Worm (Caenorhabditis elegans) whole organism, young adult: Measurements from ENCODE around the gene anmt-2.

Experiments
- B0019.2 ChIP-seq: fragments of 200-800 bp; sonication (Bioruptor generic); conservative IDR thresholded peaks from 2 replicates; pipeline ENCODE4 v1.3.6; 2022; ENCODE audit warnings: missing genetic modification reagents, missing genetic modification characterization, missing compliant biosample characterization
- D2030.7 ChIP-seq: fragments of 200-800 bp; sonication (Bioruptor generic); IDR thresholded peaks from 2 replicates; pipeline ENCODE4 v1.3.6; 2022; ENCODE audit warnings: missing genetic modification reagents, missing genetic modification characterization, missing compliant biosample characterization
- F33H1.4 ChIP-seq: fragments of 200-800 bp; sonication (Bioruptor generic); IDR thresholded peaks from 2 replicates; pipeline ENCODE4 v1.3.6; 2022; ENCODE audit warnings: missing genetic modification reagents, missing genetic modification characterization, missing compliant biosample characterization
- K12H6.12 ChIP-seq: fragments of 200-800 bp; sonication (Bioruptor generic); optimal IDR thresholded peaks from 2 replicates; lab custom pipeline; 2018; ENCODE audit warnings: mild to moderate bottlenecking, missing genetic modification characterization, missing compliant biosample characterization
- Y56A3A.18 ChIP-seq: fragments of 200-800 bp; sonication (Bioruptor generic); IDR thresholded peaks from 2 replicates; pipeline ENCODE4 v1.3.6; 2022; ENCODE audit warnings: missing genetic modification reagents, missing genetic modification characterization, missing compliant biosample characterization
- athp-1 ChIP-seq: sonication (generic microtip); optimal IDR thresholded peaks from 2 replicates; lab custom pipeline; 2017; ENCODE audit warnings: mild to moderate bottlenecking, missing genetic modification characterization, missing compliant biosample characterization
- bed-1 ChIP-seq: fragments of 200-800 bp; sonication (Bioruptor generic); IDR thresholded peaks from 2 replicates; pipeline ENCODE4 v1.3.6; 2022; ENCODE audit warnings: missing genetic modification reagents, missing genetic modification characterization, missing compliant biosample characterization
- cebp-2 ChIP-seq: fragments of 200-800 bp; sonication (Bioruptor generic); IDR thresholded peaks from 2 replicates; pipeline ENCODE4 v1.3.6; 2022; ENCODE audit warnings: missing genetic modification characterization, missing compliant biosample characterization
- ceh-58 ChIP-seq: fragments of 200-800 bp; sonication (Bioruptor generic); IDR thresholded peaks from 2 replicates; pipeline ENCODE4 v1.3.6; 2022; ENCODE audit warnings: missing genetic modification characterization, missing compliant biosample characterization
- dox-1 ChIP-seq: fragments of 200-800 bp; sonication (Bioruptor generic); IDR thresholded peaks from 2 replicates; pipeline ENCODE4 v1.3.6; 2022; ENCODE audit warnings: missing genetic modification reagents, missing genetic modification characterization, missing compliant biosample characterization
- egrh-3 ChIP-seq: fragments of 200-800 bp; sonication (Bioruptor generic); IDR thresholded peaks from 2 replicates; pipeline ENCODE4 v1.3.6; 2022; ENCODE audit warnings: missing genetic modification reagents, missing genetic modification characterization, missing compliant biosample characterization
- ekl-4 ChIP-seq: fragments of 200-800 bp; sonication (Bioruptor generic); IDR thresholded peaks from 2 replicates; pipeline ENCODE4 v1.3.6; 2022; ENCODE audit warnings: missing genetic modification reagents, missing genetic modification characterization, missing compliant biosample characterization
- gei-17 ChIP-seq: fragments of 200-800 bp; sonication (Bioruptor generic); optimal IDR thresholded peaks from 2 replicates; lab custom pipeline; 2018; ENCODE audit warnings: mild to moderate bottlenecking, missing genetic modification characterization, missing compliant biosample characterization
- him-1 ChIP-seq: sonication (generic microtip); optimal IDR thresholded peaks from 2 replicates; lab custom pipeline; 2016; ENCODE audit warnings: missing genotype, missing genetic modification reagents, missing genetic modification characterization, missing compliant biosample characterization
- hmg-1.2 ChIP-seq: fragments of 200-800 bp; sonication (Bioruptor generic); IDR thresholded peaks from 2 replicates; pipeline ENCODE4 v1.3.6; 2022; ENCODE audit warnings: missing genetic modification reagents, missing genetic modification characterization, missing compliant biosample characterization
- hmg-20 ChIP-seq: fragments of 200-800 bp; sonication (Bioruptor generic); IDR thresholded peaks from 2 replicates; pipeline ENCODE4 v1.3.6; 2022; ENCODE audit warnings: missing genetic modification reagents, missing genetic modification characterization, missing compliant biosample characterization
- lsl-1 ChIP-seq: fragments of 200-800 bp; sonication (Bioruptor generic); optimal IDR thresholded peaks from 2 replicates; lab custom pipeline; 2018; ENCODE audit warnings: mild to moderate bottlenecking, missing genetic modification characterization, moderate library complexity, missing compliant biosample characterization
- madf-3 ChIP-seq: fragments of 200-800 bp; sonication (Bioruptor generic); IDR thresholded peaks from 2 replicates; pipeline ENCODE4 v1.3.6; 2022; ENCODE audit warnings: missing genetic modification reagents, missing genetic modification characterization, missing compliant biosample characterization
- madf-6 ChIP-seq: fragments of 200-800 bp; sonication (Bioruptor generic); IDR thresholded peaks from 2 replicates; pipeline ENCODE4 v1.3.6; 2022; ENCODE audit warnings: missing genetic modification reagents, missing genetic modification characterization, missing compliant biosample characterization
- madf-8 ChIP-seq: fragments of 200-800 bp; sonication (Bioruptor generic); conservative IDR thresholded peaks from 2 replicates; pipeline ENCODE4 v1.3.6; 2022; ENCODE audit warnings: missing genetic modification reagents, missing genetic modification characterization, missing compliant biosample characterization
- mcd-1 ChIP-seq: fragments of 200-800 bp; sonication (Bioruptor generic); IDR thresholded peaks from 2 replicates; pipeline ENCODE4 v1.3.6; 2022; ENCODE audit warnings: missing genetic modification reagents, missing genetic modification characterization, missing compliant biosample characterization
- mel-28 ChIP-seq: sonication (generic microtip); optimal IDR thresholded peaks from 2 replicates; lab custom pipeline; 2016; ENCODE audit warnings: borderline replicate concordance, mild to moderate bottlenecking, missing genetic modification characterization, missing compliant biosample characterization
- nfya-1 ChIP-seq: sonication (generic microtip); optimal IDR thresholded peaks from 2 replicates; lab custom pipeline; 2017; ENCODE audit warnings: antibody characterized with exemption, missing compliant biosample characterization, missing genetic modification characterization, borderline replicate concordance; ENCODE audit not compliant: insufficient read depth
- nhr-80 ChIP-seq: sonication (generic microtip); optimal IDR thresholded peaks from 2 replicates; lab custom pipeline; 2016; ENCODE audit warnings: missing genetic modification characterization, missing compliant biosample characterization
- nhr-90 ChIP-seq: sonication (generic microtip); optimal IDR thresholded peaks from 2 replicates; lab custom pipeline; 2016; ENCODE audit warnings: missing genotype, mild to moderate bottlenecking, missing genetic modification characterization, missing compliant biosample characterization
- pbrm-1 ChIP-seq: fragments of 200-800 bp; sonication (Bioruptor generic); IDR thresholded peaks from 2 replicates; pipeline ENCODE4 v1.3.6; 2022; ENCODE audit warnings: missing genetic modification reagents, missing genetic modification characterization, missing compliant biosample characterization
- pha-4 ChIP-seq: fragments of 150-350 bp; sonication (generic microtip); optimal IDR thresholded peaks from 2 replicates; lab custom pipeline; 2014; ENCODE audit warnings: missing biosample characterization, missing genetic modification reagents, missing genetic modification characterization
- sdz-38 ChIP-seq: sonication (generic microtip); optimal IDR thresholded peaks from 2 replicates; lab custom pipeline; 2016; ENCODE audit warnings: missing genotype, missing genetic modification characterization, missing compliant biosample characterization
- snpc-3.4 ChIP-seq: sonication (generic microtip); optimal IDR thresholded peaks from 2 replicates; lab custom pipeline; 2017; ENCODE audit warnings: missing genetic modification characterization, mild to moderate bottlenecking, missing compliant biosample characterization, antibody characterized with exemption, moderate library complexity, missing genotype, missing genetic modification reagents
- snpc-4 ChIP-seq, 5 experiments: fragments of 150-350 bp in 1 of 5; sonication (generic microtip) in 4 of 5; optimal IDR thresholded peaks; 2 replicates each; lab custom pipeline; 2014 to 2018; ENCODE audit warnings: missing genetic modification characterization in 5 of 5, missing biosample characterization in 3 of 5, antibody characterized with exemption in 2 of 5, mild to moderate bottlenecking in 2 of 5, missing compliant biosample characterization in 2 of 5, missing genotype in 2 of 5, moderate library complexity in 2 of 5, missing genetic modification reagents in 1 of 5
- xnd-1 ChIP-seq: sonication (generic microtip); optimal IDR thresholded peaks from 2 replicates; lab custom pipeline; 2016; ENCODE audit warnings: missing genotype, missing genetic modification reagents, missing genetic modification characterization, missing compliant biosample characterization
- zfh-2 ChIP-seq: fragments of 200-800 bp; sonication (Bioruptor generic); conservative IDR thresholded peaks from 2 replicates; pipeline ENCODE4 v1.3.6; 2022; ENCODE audit warnings: missing genetic modification reagents, missing genetic modification characterization, missing compliant biosample characterization
- ztf-22 ChIP-seq: fragments of 200-800 bp; sonication (Bioruptor generic); optimal IDR thresholded peaks from 2 replicates; lab custom pipeline; 2018; ENCODE audit warnings: mild to moderate bottlenecking, missing genetic modification characterization, moderate library complexity, missing compliant biosample characterization
- ztf-28 ChIP-seq: fragments of 200-800 bp; sonication (Bioruptor generic); IDR thresholded peaks from 2 replicates; pipeline ENCODE4 v1.3.6; 2022; ENCODE audit warnings: missing genetic modification reagents, missing genetic modification characterization, missing compliant biosample characterization

anmt-2 gene

DNA sequence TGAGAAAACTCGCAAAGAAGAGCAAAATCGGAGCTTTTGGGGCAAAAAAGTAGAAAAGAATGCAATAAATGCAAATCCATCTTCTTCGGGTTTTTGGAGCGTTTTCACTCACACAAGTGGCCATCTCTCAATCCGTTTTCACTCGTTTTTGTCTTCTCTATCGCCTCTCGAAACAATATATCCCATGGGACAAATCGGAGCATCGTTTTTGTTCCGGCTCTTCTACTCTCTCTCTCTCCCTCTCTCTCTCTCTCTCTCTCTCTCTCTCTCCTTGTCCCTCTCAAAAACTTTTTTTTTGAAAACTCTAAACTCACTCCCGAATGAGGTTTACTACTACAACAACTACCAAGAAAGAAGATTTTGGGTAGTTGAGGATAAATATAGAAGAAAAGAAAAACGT lies 16.0 kb downstream of the anmt-2 start:
- 0 out of 2 replicates have a peak, but pooled peaks have one; percentile 39 for TF ChIP-seq pbrm-1 (GFP tag; lab: Robert Waterston, UW)
- no peak for TF ChIP-seq ztf-22 (GFP tag; lab: Kevin White, UChicago)
- no peak for TF ChIP-seq mel-28 (tag; lab: Kevin White, UChicago)
- 0 out of 2 replicates have a peak, but pooled peaks have one; percentile 14 for TF ChIP-seq egrh-3 (GFP tag; lab: Robert Waterston, UW)
- 0 out of 2 replicates have a peak, but pooled peaks have one; percentile 26 for TF ChIP-seq B0019.2
- TF ChIP-seq mcd-1 (GFP tag; lab: Robert Waterston, UW) = 0 out of 2 replicates have a peak, but pooled peaks have one; percentile 16
- 0 out of 2 replicates have a peak, but pooled peaks have one; percentile 30 for TF ChIP-seq ekl-4 (GFP tag; lab: Robert Waterston, UW)

- TF ChIP-seq athp-1 = peak; percentile 92
- TF ChIP-seq sdz-38 = no peak
- TF ChIP-seq ekl-4 (GFP tag; lab: Robert Waterston, UW) = no peak
- TF ChIP-seq D2030.7 (GFP tag; lab: Robert Waterston, UW) = peak; percentile 52; the same call in 1 of the 2 replicates
- peak; percentile 29 for TF ChIP-seq him-1 (tag; lab: Kevin White, UChicago)
- TF ChIP-seq dox-1 (GFP tag; lab: Robert Waterston, UW) = no peak
- no peak for TF ChIP-seq gei-17 (GFP tag; lab: Kevin White, UChicago)
- no peak for TF ChIP-seq hmg-20 (GFP tag; lab: Robert Waterston, UW)
- no peak for TF ChIP-seq nhr-90 (tag; lab: Kevin White, UChicago)
- TF ChIP-seq bed-1 (GFP tag; lab: Robert Waterston, UW) = no peak
- TF ChIP-seq snpc-3.4 (tag; lab: Kevin White, UChicago) = peak; percentile 47
- peak; percentile 91 for TF ChIP-seq lsl-1 (GFP tag; lab: Kevin White, UChicago)
- peak; percentile 83 for TF ChIP-seq xnd-1 (tag; lab: Kevin White, UChicago)
- peak; percentile 32; the same call in 1 of the 2 replicates for TF ChIP-seq F33H1.4 (GFP tag; lab: Robert Waterston, UW)
- TF ChIP-seq pbrm-1 (GFP tag; lab: Robert Waterston, UW) = no peak
- TF ChIP-seq madf-6 (GFP tag; lab: Robert Waterston, UW) = peak; percentile 73
- no peak for TF ChIP-seq ztf-28 (GFP tag; lab: Robert Waterston, UW)
- no peak for TF ChIP-seq cebp-2 (GFP tag; lab: Robert Waterston, UW)
- TF ChIP-seq Y56A3A.18 (GFP tag; lab: Robert Waterston, UW) = no peak
- TF ChIP-seq madf-8 (GFP tag; lab: Robert Waterston, UW) = peak; percentile 24; the same call in 1 of the 2 replicates
- no peak for TF ChIP-seq madf-3 (GFP tag; lab: Robert Waterston, UW)
- TF ChIP-seq hmg-1.2 (GFP tag; lab: Robert Waterston, UW) = 0 out of 2 replicates have a peak, but pooled peaks have one; percentile 11
- no peak for TF ChIP-seq nfya-1 (tag; lab: Kevin White, UChicago)
- no peak for TF ChIP-seq snpc-4 (GFP tag; optimal IDR thresholded peaks at IDR 0.05; lab: Kevin White, UChicago)
- TF ChIP-seq snpc-4 (tag; optimal IDR thresholded peaks at IDR 0.05; lab: Kevin White, UChicago) = no peak
- TF ChIP-seq ceh-58 = no peak
- TF ChIP-seq, all 124 proteins: peak for 10
Measured at ce11 chrIII:6140818-6141217, 16.7 kb downstream of the anmt-2 start.

ce11 chrIII:6139932-6140612 lies 17.5 kb downstream of the anmt-2 start:
- peak; percentile 44; the same call in 1 of the 2 replicates for TF ChIP-seq zfh-2 (GFP tag; lab: Robert Waterston, UW)
- peak; percentile 51 for TF ChIP-seq K12H6.12 (tag; lab: Kevin White, UChicago)
- peak; percentile 36 for TF ChIP-seq nhr-80 (tag; lab: Kevin White, UChicago)
- TF ChIP-seq pha-4 (tag; lab: Kevin White, UChicago) = no peak
- peak; percentile 38; the same call in 1 of the 2 replicates for TF ChIP-seq hmg-1.2 (GFP tag; lab: Robert Waterston, UW)
